Worm (Caenorhabditis elegans) whole organism, mixed stage, embryonic: Measurements from ENCODE around the gene str-262.

Experiments used
- M03D4.4 ChIP-seq: sonication (generic microtip); optimal IDR thresholded peaks from 2 replicates; lab custom pipeline; 2017; ENCODE audit warnings: mild to moderate bottlenecking, missing genetic modification characterization, missing compliant biosample characterization
- bed-3 ChIP-seq: fragments of 200-800 bp; sonication (Bioruptor generic); optimal IDR thresholded peaks from 3 replicates; lab custom pipeline; 2018; ENCODE audit warnings: mild to moderate bottlenecking, missing genetic modification characterization, moderate library complexity, missing compliant biosample characterization
- blmp-1 ChIP-seq: fragments of 150-350 bp; optimal IDR thresholded peaks from 2 replicates; lab custom pipeline; 2014; ENCODE audit warnings: missing biosample characterization, missing genetic modification characterization
- ceh-39 ChIP-seq: fragments of 150-350 bp; optimal IDR thresholded peaks from 2 replicates; lab custom pipeline; 2014; ENCODE audit warnings: missing biosample characterization, missing genetic modification characterization
- ceh-43 ChIP-seq: fragments of 200-800 bp; sonication (Bioruptor generic); optimal IDR thresholded peaks from 2 replicates; lab custom pipeline; 2018; ENCODE audit warnings: mild to moderate bottlenecking, missing genetic modification characterization, moderate library complexity, missing compliant biosample characterization
- ceh-83 ChIP-seq: fragments of 200-800 bp; sonication (Bioruptor generic); optimal IDR thresholded peaks from 2 replicates; lab custom pipeline; 2018; ENCODE audit warnings: mild to moderate bottlenecking, missing genetic modification characterization, missing compliant biosample characterization
- ces-1 ChIP-seq: fragments of 150-350 bp; optimal IDR thresholded peaks from 2 replicates; lab custom pipeline; 2014; ENCODE audit warnings: missing biosample characterization, missing genetic modification reagents, missing genetic modification characterization
- cnd-1 ChIP-seq: fragments of 200-800 bp; sonication (Bioruptor generic); optimal IDR thresholded peaks from 2 replicates; lab custom pipeline; 2018; ENCODE audit warnings: mild to moderate bottlenecking, missing genetic modification characterization, missing compliant biosample characterization
- drap-1 ChIP-seq: fragments of 200-800 bp; sonication (Bioruptor generic); optimal IDR thresholded peaks from 3 replicates; lab custom pipeline; 2018; ENCODE audit warnings: mild to moderate bottlenecking, missing genetic modification characterization, missing compliant biosample characterization
- elt-1 ChIP-seq: sonication (generic microtip); optimal IDR thresholded peaks from 2 replicates; lab custom pipeline; 2017; ENCODE audit warnings: missing genetic modification characterization, mild to moderate bottlenecking, missing compliant biosample characterization, antibody characterized with exemption, moderate library complexity, borderline replicate concordance; ENCODE audit not compliant: insufficient read depth
- elt-3 ChIP-seq: fragments of 150-350 bp; optimal IDR thresholded peaks from 2 replicates; lab custom pipeline; 2014; ENCODE audit warnings: missing biosample characterization, missing genetic modification characterization
- flh-1 ChIP-seq: fragments of 200-800 bp; sonication (Bioruptor generic); optimal IDR thresholded peaks from 2 replicates; lab custom pipeline; 2018; ENCODE audit warnings: mild to moderate bottlenecking, missing genetic modification characterization, moderate library complexity, missing compliant biosample characterization
- ham-2 ChIP-seq: fragments of 200-800 bp; sonication (Bioruptor generic); optimal IDR thresholded peaks from 2 replicates; lab custom pipeline; 2018; ENCODE audit warnings: mild to moderate bottlenecking, missing genetic modification characterization, missing compliant biosample characterization
- hlh-1 ChIP-seq: fragments of 150-350 bp; optimal IDR thresholded peaks from 2 replicates; lab custom pipeline; 2014; ENCODE audit warnings: missing biosample characterization, missing genetic modification reagents, missing genetic modification characterization
- lin-13 ChIP-seq: fragments of 150-350 bp; optimal IDR thresholded peaks from 2 replicates; lab custom pipeline; 2014; ENCODE audit warnings: missing biosample characterization, missing genetic modification characterization
- lin-32 ChIP-seq: fragments of 200-800 bp; sonication (Bioruptor generic); optimal IDR thresholded peaks from 2 replicates; lab custom pipeline; 2018; ENCODE audit warnings: mild to moderate bottlenecking, missing genetic modification characterization, missing compliant biosample characterization
- lsy-2 ChIP-seq: fragments of 150-350 bp; optimal IDR thresholded peaks from 2 replicates; lab custom pipeline; 2014; ENCODE audit warnings: missing biosample characterization, missing genetic modification characterization
- mab-5 ChIP-seq: fragments of 150-350 bp; optimal IDR thresholded peaks from 2 replicates; lab custom pipeline; 2014; ENCODE audit warnings: missing biosample characterization, missing genetic modification characterization
- mep-1 ChIP-seq: fragments of 150-350 bp; optimal IDR thresholded peaks from 2 replicates; lab custom pipeline; 2017; ENCODE audit warnings: missing biosample characterization, missing genetic modification reagents, missing genetic modification characterization, inconsistent platforms
- mls-2 ChIP-seq: sonication (generic microtip); optimal IDR thresholded peaks from 2 replicates; lab custom pipeline; 2016; ENCODE audit warnings: mild to moderate bottlenecking, missing genetic modification characterization, moderate library complexity, missing compliant biosample characterization
- nhr-12 ChIP-seq: fragments of 150-350 bp; optimal IDR thresholded peaks from 2 replicates; lab custom pipeline; 2014; ENCODE audit warnings: missing biosample characterization, missing genetic modification characterization
- nhr-2 ChIP-seq: fragments of 150-350 bp; optimal IDR thresholded peaks from 2 replicates; lab custom pipeline; 2014; ENCODE audit warnings: missing biosample characterization, missing genetic modification characterization
- nhr-237 ChIP-seq: fragments of 150-350 bp; optimal IDR thresholded peaks from 2 replicates; lab custom pipeline; 2014; ENCODE audit warnings: missing biosample characterization, missing genetic modification characterization
- nhr-28 ChIP-seq: fragments of 150-350 bp; optimal IDR thresholded peaks from 2 replicates; lab custom pipeline; 2014; ENCODE audit warnings: missing biosample characterization, missing genetic modification characterization
- nhr-76 ChIP-seq: sonication (generic microtip); optimal IDR thresholded peaks from 2 replicates; lab custom pipeline; 2017; ENCODE audit warnings: missing biosample characterization, missing genetic modification characterization
- pha-4 ChIP-seq: fragments of 150-350 bp; optimal IDR thresholded peaks from 2 replicates; lab custom pipeline; 2018; ENCODE audit warnings: missing biosample characterization, missing genetic modification reagents, missing genetic modification characterization
- sem-2 ChIP-seq: fragments of 200-800 bp; sonication (Bioruptor generic); optimal IDR thresholded peaks from 2 replicates; lab custom pipeline; 2018; ENCODE audit warnings: mild to moderate bottlenecking, missing genetic modification characterization, missing compliant biosample characterization
- snpc-4 ChIP-seq: fragments of 150-350 bp; optimal IDR thresholded peaks from 2 replicates; lab custom pipeline; 2014; ENCODE audit warnings: missing biosample characterization, missing genetic modification characterization
- sptf-1 ChIP-seq: sonication (generic microtip); optimal IDR thresholded peaks from 2 replicates; lab custom pipeline; 2017; ENCODE audit warnings: mild to moderate bottlenecking, missing genetic modification characterization, moderate library complexity, missing compliant biosample characterization
- tbx-8 ChIP-seq: fragments of 200-800 bp; sonication (Bioruptor generic); optimal IDR thresholded peaks from 2 replicates; lab custom pipeline; 2018; ENCODE audit warnings: mild to moderate bottlenecking, missing genetic modification characterization, moderate library complexity, missing compliant biosample characterization
- unc-120 ChIP-seq: sonication (generic microtip); optimal IDR thresholded peaks from 2 replicates; lab custom pipeline; 2017; ENCODE audit warnings: missing genetic modification characterization, missing compliant biosample characterization; ENCODE audit not compliant: poor library complexity, severe bottlenecking
- unc-39 ChIP-seq: fragments of 150-350 bp; optimal IDR thresholded peaks from 2 replicates; lab custom pipeline; 2014; ENCODE audit warnings: missing biosample characterization, missing genetic modification characterization
- zip-8 ChIP-seq: fragments of 150-350 bp; optimal IDR thresholded peaks from 2 replicates; lab custom pipeline; 2014; ENCODE audit warnings: missing biosample characterization, missing genetic modification characterization
- ztf-11 ChIP-seq: fragments of 150-350 bp; optimal IDR thresholded peaks from 2 replicates; lab custom pipeline; 2014; ENCODE audit warnings: missing biosample characterization, missing genetic modification characterization

str-262 gene

ce11 chrV:772210-772609 lies 19.6 kb upstream of the str-262 start:
- no peak for TF ChIP-seq nhr-2 (tag; lab: Kevin White, UChicago)
- no peak for TF ChIP-seq drap-1 (GFP tag; lab: Kevin White, UChicago)
- no peak for TF ChIP-seq blmp-1
- TF ChIP-seq pha-4, result no peak
- TF ChIP-seq elt-3, result no peak
- TF ChIP-seq mep-1 (tag; lab: Kevin White, UChicago), result no peak
- no peak for TF ChIP-seq lin-32 (GFP tag; lab: Kevin White, UChicago)

- TF ChIP-seq zip-8 (tag; lab: Kevin White, UChicago), result no peak
- TF ChIP-seq drap-1 (GFP tag; lab: Kevin White, UChicago), result no peak
- TF ChIP-seq ces-1 (GFP tag; lab: Kevin White, UChicago), result no peak
- no peak for TF ChIP-seq pha-4
- TF ChIP-seq blmp-1, result no peak
- TF ChIP-seq M03D4.4, result no peak
- no peak for TF ChIP-seq sem-2
- TF ChIP-seq mls-2 (tag; lab: Kevin White, UChicago), result no peak
- no peak for TF ChIP-seq nhr-12
- no peak for TF ChIP-seq tbx-8
- TF ChIP-seq bed-3, result no peak
- no peak for TF ChIP-seq snpc-4 (tag; lab: Kevin White, UChicago)
- TF ChIP-seq sptf-1 (tag; lab: Kevin White, UChicago), result no peak
- no peak for TF ChIP-seq elt-3
- TF ChIP-seq hlh-1 (tag; lab: Kevin White, UChicago), result no peak
Measured at ce11 chrV:764732-765131, 12.2 kb upstream of the str-262 start, which contains the start of gene str-238. Gene str-238 (plus strand): TSS chrV:765032.

- TF ChIP-seq ces-1 (GFP tag; lab: Kevin White, UChicago), result no peak
- no peak for TF ChIP-seq hlh-1 (tag; lab: Kevin White, UChicago)
- no peak for TF ChIP-seq elt-1 (tag; lab: Kevin White, UChicago)
- no peak for TF ChIP-seq ceh-43 (GFP tag; lab: Kevin White, UChicago)
- TF ChIP-seq ham-2 (GFP tag; lab: Kevin White, UChicago), result no peak
- TF ChIP-seq mls-2 (tag; lab: Kevin White, UChicago), result no peak
- TF ChIP-seq bed-3, result no peak
- no peak for TF ChIP-seq nhr-2 (tag; lab: Kevin White, UChicago)
- TF ChIP-seq mep-1 (tag; lab: Kevin White, UChicago), result no peak
- no peak for TF ChIP-seq M03D4.4
- TF ChIP-seq pha-4, result no peak
- no peak for TF ChIP-seq nhr-12
- no peak for TF ChIP-seq nhr-76 (tag; lab: Kevin White, UChicago)
- no peak for TF ChIP-seq sem-2
- TF ChIP-seq blmp-1, result no peak
- TF ChIP-seq zip-8 (tag; lab: Kevin White, UChicago), result no peak
- no peak for TF ChIP-seq drap-1 (GFP tag; lab: Kevin White, UChicago)
Measured at ce11 chrV:762340-762739, 9.8 kb upstream of the str-262 start, which contains the start of gene srp-2. Gene srp-2 (plus strand): TSS chrV:762640.

- TF ChIP-seq snpc-4 (tag; lab: Kevin White, UChicago) (no peak), lin-32 (GFP tag; lab: Kevin White, UChicago) (no peak), ceh-83 (no peak), tbx-8 (no peak), ham-2 (GFP tag; lab: Kevin White, UChicago) (no peak), sptf-1 (tag; lab: Kevin White, UChicago) (no peak), elt-3 (no peak), mab-5 (no peak), mls-2 (tag; lab: Kevin White, UChicago) (no peak), ceh-43 (GFP tag; lab: Kevin White, UChicago) (no peak), lsy-2 (tag; lab: Kevin White, UChicago) (no peak), nhr-237 (tag; lab: Kevin White, UChicago) (no peak), nhr-12 (no peak), flh-1 (no peak), ceh-39 (tag; lab: Kevin White, UChicago) (no peak), zip-8 (tag; lab: Kevin White, UChicago) (no peak), cnd-1 (no peak), nhr-28 (no peak), ztf-11 (tag; lab: Kevin White, UChicago) (no peak), unc-120 (tag; lab: Kevin White, UChicago) (no peak)
Measured at ce11 chrV:761882-762281, 9.3 kb upstream of the str-262 start, which contains the start of gene C05E4.12. Gene C05E4.12 (minus strand): TSS chrV:761982.

- TF ChIP-seq M03D4.4 (no peak), elt-3 (no peak), nhr-76 (tag; lab: Kevin White, UChicago) (no peak), snpc-4 (tag; lab: Kevin White, UChicago) (no peak), ceh-43 (GFP tag; lab: Kevin White, UChicago) (no peak), pha-4 (no peak), sem-2 (no peak), nhr-2 (tag; lab: Kevin White, UChicago) (no peak), ceh-39 (tag; lab: Kevin White, UChicago) (no peak), nhr-28 (no peak), ham-2 (GFP tag; lab: Kevin White, UChicago) (no peak), sptf-1 (tag; lab: Kevin White, UChicago) (no peak), unc-120 (tag; lab: Kevin White, UChicago) (no peak), ces-1 (GFP tag; lab: Kevin White, UChicago) (no peak), lin-13 (no peak), unc-39 (tag; lab: Kevin White, UChicago) (no peak)
Measured at ce11 chrV:761235-761634, 8.7 kb upstream of the str-262 start, which contains the start of gene C05E4.15. Gene C05E4.15 (minus strand): TSS chrV:761335.
